Fruit fly (Drosophila melanogaster): ENCODE data around the gene CG16719.

DNA sequence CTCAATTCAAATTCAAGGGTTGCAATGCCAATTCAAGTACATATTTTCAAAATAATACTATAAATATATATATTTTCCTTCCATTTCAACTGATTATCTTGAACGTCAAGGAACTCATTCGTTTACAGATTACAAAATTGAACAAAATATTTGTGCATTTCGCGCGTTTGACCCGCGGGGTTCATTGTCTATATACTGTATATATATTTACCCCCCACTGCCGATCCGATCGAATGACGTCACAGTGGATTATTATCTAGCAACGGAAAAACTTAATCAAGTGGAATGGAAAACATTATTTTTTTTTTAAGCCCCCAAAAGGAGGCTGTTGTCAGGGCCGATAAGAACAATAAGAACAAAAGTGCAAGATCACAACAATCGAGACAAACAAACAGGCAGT lies 2.6 kb downstream of the CG16719 start:
- TF ChIP-seq Crg-1 (GFP tag; optimal IDR thresholded peaks at IDR 0.05) (no peak), ovo (GFP tag; optimal IDR thresholded peaks at IDR 0.05) (no peak), pad (GFP tag; optimal IDR thresholded peaks at IDR 0.05) (no peak), cnc (optimal IDR thresholded peaks at IDR 0.05) (no peak), CG33017 (tag; optimal IDR thresholded peaks at IDR 0.05) (no peak), Mnt (GFP tag; optimal IDR thresholded peaks at IDR 0.05) (no peak), kay (GFP tag; ENCODE audit: borderline replicate concordance) (peak; percentile 86), CG12768 (GFP tag; optimal IDR thresholded peaks at IDR 0.05) (no peak), bab1 (GFP tag; optimal IDR thresholded peaks at IDR 0.05) (no peak), toe (GFP tag; optimal IDR thresholded peaks at IDR 0.05) (no peak), cic (GFP tag; optimal IDR thresholded peaks at IDR 0.05) (peak; percentile 24), CG7101 (tag; optimal IDR thresholded peaks at IDR 0.05) (no peak), CG7045 (GFP tag; optimal IDR thresholded peaks at IDR 0.05) (no peak)
